Worm (Caenorhabditis elegans) whole organism, mixed stage, embryonic: Measurements from ENCODE around the gene scc-3.

ENCODE experiments used
- bed-3 ChIP-seq: fragments of 200-800 bp; sonication (Bioruptor generic); optimal IDR thresholded peaks from 3 replicates; lab custom pipeline; 2018; ENCODE audit warnings: mild to moderate bottlenecking, missing genetic modification characterization, moderate library complexity, missing compliant biosample characterization
- blmp-1 ChIP-seq: fragments of 150-350 bp; optimal IDR thresholded peaks from 2 replicates; lab custom pipeline; 2014; ENCODE audit warnings: missing biosample characterization, missing genetic modification characterization
- ceh-43 ChIP-seq: fragments of 200-800 bp; sonication (Bioruptor generic); optimal IDR thresholded peaks from 2 replicates; lab custom pipeline; 2018; ENCODE audit warnings: mild to moderate bottlenecking, missing genetic modification characterization, moderate library complexity, missing compliant biosample characterization
- ceh-83 ChIP-seq: fragments of 200-800 bp; sonication (Bioruptor generic); optimal IDR thresholded peaks from 2 replicates; lab custom pipeline; 2018; ENCODE audit warnings: mild to moderate bottlenecking, missing genetic modification characterization, missing compliant biosample characterization
- ces-1 ChIP-seq: fragments of 150-350 bp; optimal IDR thresholded peaks from 2 replicates; lab custom pipeline; 2014; ENCODE audit warnings: missing biosample characterization, missing genetic modification reagents, missing genetic modification characterization
- cnd-1 ChIP-seq: fragments of 200-800 bp; sonication (Bioruptor generic); optimal IDR thresholded peaks from 2 replicates; lab custom pipeline; 2018; ENCODE audit warnings: mild to moderate bottlenecking, missing genetic modification characterization, missing compliant biosample characterization
- drap-1 ChIP-seq: fragments of 200-800 bp; sonication (Bioruptor generic); optimal IDR thresholded peaks from 3 replicates; lab custom pipeline; 2018; ENCODE audit warnings: mild to moderate bottlenecking, missing genetic modification characterization, missing compliant biosample characterization
- elt-3 ChIP-seq: fragments of 150-350 bp; optimal IDR thresholded peaks from 2 replicates; lab custom pipeline; 2014; ENCODE audit warnings: missing biosample characterization, missing genetic modification characterization
- flh-1 ChIP-seq: fragments of 200-800 bp; sonication (Bioruptor generic); optimal IDR thresholded peaks from 2 replicates; lab custom pipeline; 2018; ENCODE audit warnings: mild to moderate bottlenecking, missing genetic modification characterization, moderate library complexity, missing compliant biosample characterization
- hlh-1 ChIP-seq: fragments of 150-350 bp; optimal IDR thresholded peaks from 2 replicates; lab custom pipeline; 2014; ENCODE audit warnings: missing biosample characterization, missing genetic modification reagents, missing genetic modification characterization
- lin-13 ChIP-seq: fragments of 150-350 bp; optimal IDR thresholded peaks from 2 replicates; lab custom pipeline; 2014; ENCODE audit warnings: missing biosample characterization, missing genetic modification characterization
- lsy-2 ChIP-seq: fragments of 150-350 bp; optimal IDR thresholded peaks from 2 replicates; lab custom pipeline; 2014; ENCODE audit warnings: missing biosample characterization, missing genetic modification characterization
- mep-1 ChIP-seq: fragments of 150-350 bp; optimal IDR thresholded peaks from 2 replicates; lab custom pipeline; 2017; ENCODE audit warnings: missing biosample characterization, missing genetic modification reagents, missing genetic modification characterization, inconsistent platforms
- mls-2 ChIP-seq: sonication (generic microtip); optimal IDR thresholded peaks from 2 replicates; lab custom pipeline; 2016; ENCODE audit warnings: mild to moderate bottlenecking, missing genetic modification characterization, moderate library complexity, missing compliant biosample characterization
- nhr-12 ChIP-seq: fragments of 150-350 bp; optimal IDR thresholded peaks from 2 replicates; lab custom pipeline; 2014; ENCODE audit warnings: missing biosample characterization, missing genetic modification characterization
- nhr-2 ChIP-seq: fragments of 150-350 bp; optimal IDR thresholded peaks from 2 replicates; lab custom pipeline; 2014; ENCODE audit warnings: missing biosample characterization, missing genetic modification characterization
- nhr-237 ChIP-seq: fragments of 150-350 bp; optimal IDR thresholded peaks from 2 replicates; lab custom pipeline; 2014; ENCODE audit warnings: missing biosample characterization, missing genetic modification characterization
- nhr-28 ChIP-seq: fragments of 150-350 bp; optimal IDR thresholded peaks from 2 replicates; lab custom pipeline; 2014; ENCODE audit warnings: missing biosample characterization, missing genetic modification characterization
- pha-4 ChIP-seq: fragments of 150-350 bp; optimal IDR thresholded peaks from 2 replicates; lab custom pipeline; 2018; ENCODE audit warnings: missing biosample characterization, missing genetic modification reagents, missing genetic modification characterization
- sem-2 ChIP-seq: fragments of 200-800 bp; sonication (Bioruptor generic); optimal IDR thresholded peaks from 2 replicates; lab custom pipeline; 2018; ENCODE audit warnings: mild to moderate bottlenecking, missing genetic modification characterization, missing compliant biosample characterization
- sptf-1 ChIP-seq: sonication (generic microtip); optimal IDR thresholded peaks from 2 replicates; lab custom pipeline; 2017; ENCODE audit warnings: mild to moderate bottlenecking, missing genetic modification characterization, moderate library complexity, missing compliant biosample characterization
- tbx-8 ChIP-seq: fragments of 200-800 bp; sonication (Bioruptor generic); optimal IDR thresholded peaks from 2 replicates; lab custom pipeline; 2018; ENCODE audit warnings: mild to moderate bottlenecking, missing genetic modification characterization, moderate library complexity, missing compliant biosample characterization
- unc-120 ChIP-seq: sonication (generic microtip); optimal IDR thresholded peaks from 2 replicates; lab custom pipeline; 2017; ENCODE audit warnings: missing genetic modification characterization, missing compliant biosample characterization; ENCODE audit not compliant: poor library complexity, severe bottlenecking
- unc-39 ChIP-seq: fragments of 150-350 bp; optimal IDR thresholded peaks from 2 replicates; lab custom pipeline; 2014; ENCODE audit warnings: missing biosample characterization, missing genetic modification characterization
- unc-62 ChIP-seq: fragments of 150-350 bp; optimal IDR thresholded peaks from 2 replicates; lab custom pipeline; 2014; ENCODE audit warnings: missing biosample characterization, missing genetic modification reagents, missing genetic modification characterization
- zip-8 ChIP-seq: fragments of 150-350 bp; optimal IDR thresholded peaks from 2 replicates; lab custom pipeline; 2014; ENCODE audit warnings: missing biosample characterization, missing genetic modification characterization
- ztf-11 ChIP-seq: fragments of 150-350 bp; optimal IDR thresholded peaks from 2 replicates; lab custom pipeline; 2014; ENCODE audit warnings: missing biosample characterization, missing genetic modification characterization

The scc-3 gene

ce11 chrV:12814481-12814882 lies 50.7 kb downstream of the scc-3 start (continued):
- TF ChIP-seq nhr-2 (tag; lab: Kevin White, UChicago) (no peak), unc-62 (GFP tag; lab: Kevin White, UChicago) (peak; percentile 55), nhr-28 (tag; lab: Kevin White, UChicago) (no peak), mls-2 (tag; lab: Kevin White, UChicago) (no peak), nhr-237 (tag; lab: Kevin White, UChicago) (no peak), mep-1 (tag; lab: Kevin White, UChicago) (no peak), sptf-1 (tag; lab: Kevin White, UChicago) (peak; percentile 47), flh-1 (GFP tag; lab: Kevin White, UChicago) (no peak), nhr-12 (tag; lab: Kevin White, UChicago) (no peak), tbx-8 (GFP tag; lab: Kevin White, UChicago) (no peak), lin-13 (tag; lab: Kevin White, UChicago) (no peak), blmp-1 (tag; lab: Kevin White, UChicago) (no peak)

ce11 chrV:12815386-12815785 lies 51.6 kb downstream of the scc-3 start:
- TF ChIP-seq tbx-8 (GFP tag; lab: Kevin White, UChicago) (no peak), elt-3 (tag; lab: Kevin White, UChicago) (no peak), lin-13 (tag; lab: Kevin White, UChicago) (no peak), unc-120 (tag; lab: Kevin White, UChicago) (no peak), ceh-43 (GFP tag; lab: Kevin White, UChicago) (no peak), cnd-1 (no peak), unc-62 (GFP tag; lab: Kevin White, UChicago) (no peak), ztf-11 (tag; lab: Kevin White, UChicago) (no peak), zip-8 (no peak), bed-3 (GFP tag; lab: Kevin White, UChicago) (no peak)
- TF ChIP-seq, all 35 proteins: peak for 0

ce11 chrV:12816672-12817071 lies 52.9 kb downstream of the scc-3 start:
- TF ChIP-seq tbx-8 (GFP tag; lab: Kevin White, UChicago): no peak
- TF ChIP-seq nhr-28 (tag; lab: Kevin White, UChicago): no peak
- no peak for TF ChIP-seq mls-2 (tag; lab: Kevin White, UChicago)
- no peak for TF ChIP-seq hlh-1 (tag; lab: Kevin White, UChicago)
- no peak for TF ChIP-seq elt-3 (tag; lab: Kevin White, UChicago)
- no peak for TF ChIP-seq unc-120 (tag; lab: Kevin White, UChicago)
- no peak for TF ChIP-seq ces-1
- no peak for TF ChIP-seq lsy-2 (tag; lab: Kevin White, UChicago)
- TF ChIP-seq flh-1 (GFP tag; lab: Kevin White, UChicago): no peak
- no peak for TF ChIP-seq pha-4
- TF ChIP-seq drap-1: no peak
- no peak for TF ChIP-seq unc-39
- no peak for TF ChIP-seq sptf-1 (tag; lab: Kevin White, UChicago)
- no peak for TF ChIP-seq sem-2 (GFP tag; lab: Kevin White, UChicago)
- no peak for TF ChIP-seq mep-1 (tag; lab: Kevin White, UChicago)
- TF ChIP-seq ceh-83 (GFP tag; lab: Kevin White, UChicago): no peak
